Fruit fly (Drosophila melanogaster) whole organism, pupa: ENCODE measurements around the gene CG1368.

Experiments used
- CG10348 ChIP-seq: fragments of 200-800 bp; sonication (Bioruptor generic); IDR thresholded peaks from 2 replicates; pipeline ENCODE4 v1.3.6; 2022; ENCODE audit warnings: missing biosample characterization, missing genetic modification characterization
- CG12605 ChIP-seq: fragments of 200-800 bp; sonication (Bioruptor generic); IDR thresholded peaks from 2 replicates; pipeline ENCODE4 v1.3.6; 2022; ENCODE audit warnings: missing biosample characterization, missing genetic modification characterization
- CG13204 ChIP-seq: fragments of 200-800 bp; sonication (Bioruptor generic); optimal IDR thresholded peaks from 2 replicates; lab custom pipeline; 2018; ENCODE audit warnings: missing biosample characterization, mild to moderate bottlenecking, missing genetic modification characterization, moderate library complexity
- CG14655 ChIP-seq: fragments of 200-800 bp; sonication (Bioruptor generic); optimal IDR thresholded peaks from 3 replicates; lab custom pipeline; 2017; ENCODE audit warnings: mild to moderate bottlenecking, missing biosample characterization, missing genetic modification reagents, missing genetic modification characterization
- CG15710 ChIP-seq: fragments of 200-800 bp; sonication (Bioruptor generic); optimal IDR thresholded peaks from 2 replicates; lab custom pipeline; 2018; ENCODE audit warnings: missing biosample characterization, mild to moderate bottlenecking, missing genetic modification characterization, moderate library complexity
- CG17806 ChIP-seq: fragments of 200-800 bp; sonication (Bioruptor generic); optimal IDR thresholded peaks from 2 replicates; lab custom pipeline; 2018; ENCODE audit warnings: missing biosample characterization, mild to moderate bottlenecking, missing genetic modification characterization, moderate library complexity
- CG32121 ChIP-seq: fragments of 200-800 bp; sonication (Bioruptor generic); IDR thresholded peaks from 2 replicates; pipeline ENCODE4 v1.3.6; 2022; ENCODE audit warnings: missing biosample characterization, missing genetic modification characterization
- CG34367 ChIP-seq: fragments of 200-800 bp; sonication (Bioruptor generic); optimal IDR thresholded peaks from 2 replicates; lab custom pipeline; 2018; ENCODE audit warnings: missing biosample characterization, mild to moderate bottlenecking, missing genetic modification characterization
- CG4496 ChIP-seq: fragments of 200-800 bp; sonication (Bioruptor generic); IDR thresholded peaks from 3 replicates; pipeline ENCODE4 v1.3.6; 2022; ENCODE audit warnings: missing biosample characterization, missing genetic modification characterization
- CG8159 ChIP-seq: fragments of 200-800 bp; sonication (Bioruptor generic); optimal IDR thresholded peaks from 3 replicates; lab custom pipeline; 2018; ENCODE audit warnings: missing biosample characterization, mild to moderate bottlenecking, missing genetic modification characterization, moderate library complexity
- CG8301 ChIP-seq: fragments of 200-800 bp; sonication (Bioruptor generic); optimal IDR thresholded peaks from 2 replicates; lab custom pipeline; 2018; ENCODE audit warnings: missing biosample characterization, mild to moderate bottlenecking, missing genetic modification characterization
- CG9948 ChIP-seq: fragments of 200-800 bp; sonication (Bioruptor generic); optimal IDR thresholded peaks from 2 replicates; lab custom pipeline; 2018; ENCODE audit warnings: missing biosample characterization, mild to moderate bottlenecking, missing genetic modification characterization, moderate library complexity
- D1 ChIP-seq: fragments of 200-800 bp; sonication (Bioruptor generic); optimal IDR thresholded peaks from 2 replicates; lab custom pipeline; 2018; ENCODE audit warnings: missing biosample characterization, mild to moderate bottlenecking, missing genetic modification characterization, moderate library complexity
- EcR ChIP-seq: fragments of 200-800 bp; sonication (Bioruptor generic); optimal IDR thresholded peaks from 3 replicates; lab custom pipeline; 2019; ENCODE audit warnings: missing biosample characterization, missing genetic modification characterization, mild to moderate bottlenecking, moderate library complexity, missing genetic modification reagents
- Ets98B ChIP-seq: fragments of 200-800 bp; sonication (Bioruptor generic); IDR thresholded peaks from 2 replicates; pipeline ENCODE4 v1.3.6; 2022; ENCODE audit warnings: missing biosample characterization, missing genetic modification characterization
- Pif1A ChIP-seq: fragments of 200-800 bp; sonication (Bioruptor generic); optimal IDR thresholded peaks from 3 replicates; lab custom pipeline; 2016; ENCODE audit warnings: missing biosample characterization, missing genetic modification characterization
- Pif1B ChIP-seq: fragments of 200-800 bp; sonication (Bioruptor generic); optimal IDR thresholded peaks from 3 replicates; lab custom pipeline; 2016; ENCODE audit warnings: missing biosample characterization, missing genetic modification characterization
- Snoo ChIP-seq: fragments of 200-800 bp; sonication (Bioruptor generic); optimal IDR thresholded peaks from 3 replicates; lab custom pipeline; 2017; ENCODE audit warnings: missing biosample characterization, mild to moderate bottlenecking, missing genetic modification characterization, inconsistent platforms
- fd96Ca ChIP-seq: fragments of 200-800 bp; sonication (Bioruptor generic); IDR thresholded peaks from 3 replicates; pipeline ENCODE4 v1.3.6; 2022; ENCODE audit warnings: missing biosample characterization, missing genetic modification characterization
- gl ChIP-seq: fragments of 200-800 bp; sonication (Bioruptor generic); optimal IDR thresholded peaks from 2 replicates; lab custom pipeline; 2018; ENCODE audit warnings: missing biosample characterization, mild to moderate bottlenecking, missing genetic modification characterization
- rn ChIP-seq: fragments of 200-800 bp; sonication (Bioruptor generic); IDR thresholded peaks from 2 replicates; pipeline ENCODE4 v1.3.6; 2022; ENCODE audit warnings: missing biosample characterization, missing genetic modification characterization

Gene CG1368

DNA sequence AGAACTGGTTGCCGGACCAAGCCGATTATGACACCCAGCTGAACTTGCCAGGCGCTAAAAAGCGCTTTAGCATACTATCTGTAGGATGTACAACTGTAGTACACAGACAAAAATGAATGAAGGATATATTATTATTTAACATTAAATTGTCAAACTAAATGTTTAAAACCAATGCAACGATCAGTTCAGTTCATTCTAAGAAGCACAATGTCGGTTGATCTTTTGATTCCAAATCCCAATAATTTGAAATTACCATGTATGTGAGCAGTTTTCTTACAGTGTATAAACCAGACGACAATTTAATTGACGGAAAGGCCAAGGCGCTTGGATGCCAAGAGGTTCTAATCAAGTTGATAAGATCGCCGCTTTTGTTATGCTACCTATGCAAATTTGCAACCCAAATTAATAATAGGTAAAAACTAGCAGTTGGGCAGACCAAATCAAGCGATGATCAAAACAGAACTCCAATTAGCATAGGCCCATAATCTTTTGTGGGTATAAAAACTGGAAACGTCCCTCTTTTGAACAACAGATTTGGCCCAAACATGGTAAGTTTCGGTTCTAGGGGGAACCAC lies 5.4 kb upstream of the CG1368 start, which contains the start of gene CG12480:
Gene CG12480 (plus strand): TSS at position 525 of the 575 bp plus-strand sequence.
- TF ChIP-seq CG12605 (GFP tag; lab: Robert Waterston, UW) (no peak), CG14655 (GFP tag; lab: Kevin White, UChicago) (peak; percentile 13), CG4496 (0 out of 3 replicates have a peak, but pooled peaks have one; percentile 47)

- no peak for TF ChIP-seq Ets98B (GFP tag; lab: Robert Waterston, UW)
- no peak for TF ChIP-seq Pif1B (GFP tag; lab: Kevin White, UChicago)
- TF ChIP-seq Pif1A (GFP tag; lab: Kevin White, UChicago) = no peak
- no peak for TF ChIP-seq CG4496
- no peak for TF ChIP-seq rn (GFP tag; lab: Robert Waterston, UW)
- TF ChIP-seq CG9948 = no peak
- no peak for TF ChIP-seq CG15710 (tag; lab: Kevin White, UChicago)
- no peak for TF ChIP-seq Snoo (tag; lab: Kevin White, UChicago)
- TF ChIP-seq CG8159 (tag; lab: Kevin White, UChicago) = no peak
- TF ChIP-seq CG10348 (GFP tag; lab: Robert Waterston, UW) = no peak
- no peak for TF ChIP-seq CG17806 (tag; lab: Kevin White, UChicago)
- no peak for TF ChIP-seq D1
- TF ChIP-seq CG14655 (GFP tag; lab: Kevin White, UChicago) = no peak
- no peak for TF ChIP-seq CG8301 (tag; lab: Kevin White, UChicago)
- no peak for TF ChIP-seq gl (tag; lab: Kevin White, UChicago)
- TF ChIP-seq CG13204 (GFP tag; lab: Kevin White, UChicago) = no peak
- no peak for TF ChIP-seq CG12605 (GFP tag; lab: Robert Waterston, UW)
- no peak for TF ChIP-seq CG34367
Measured at dm6 chrX:14172524-14172923, 2.0 kb upstream of the CG1368 start, which contains the start of gene betaNACtes1. betaNACtes1 (minus strand) TSS chrX:14172624.

- TF ChIP-seq CG8159 (tag; lab: Kevin White, UChicago) (no peak), CG32121 (GFP tag; lab: Robert Waterston, UW) (no peak), EcR (GFP tag; lab: Kevin White, UChicago) (no peak), Ets98B (GFP tag; lab: Robert Waterston, UW) (no peak)
Measured at dm6 chrX:14173654-14174053, 902 bp upstream of the CG1368 start.

dm6 chrX:14175663-14176062 lies 1.1 kb downstream of the CG1368 start:
- TF ChIP-seq Snoo (tag; lab: Kevin White, UChicago) = no peak
- no peak for TF ChIP-seq Ets98B (GFP tag; lab: Robert Waterston, UW)
- no peak for TF ChIP-seq EcR (GFP tag; lab: Kevin White, UChicago)
- TF ChIP-seq fd96Ca (GFP tag; lab: Robert Waterston, UW) = no peak
- no peak for TF ChIP-seq CG4496
- TF ChIP-seq gl (tag; lab: Kevin White, UChicago) = no peak
- TF ChIP-seq CG10348 (GFP tag; lab: Robert Waterston, UW) = no peak
- TF ChIP-seq CG9948 = no peak
- TF ChIP-seq CG12605 (GFP tag; lab: Robert Waterston, UW) = no peak
- no peak for TF ChIP-seq CG8301 (tag; lab: Kevin White, UChicago)
- TF ChIP-seq CG34367 = no peak
- TF ChIP-seq CG15710 (tag; lab: Kevin White, UChicago) = no peak
- no peak for TF ChIP-seq Pif1B (GFP tag; lab: Kevin White, UChicago)
- no peak for TF ChIP-seq Pif1A (GFP tag; lab: Kevin White, UChicago)
- TF ChIP-seq D1 = no peak
- no peak for TF ChIP-seq CG8159 (tag; lab: Kevin White, UChicago)
- TF ChIP-seq CG17806 (tag; lab: Kevin White, UChicago) = no peak
- TF ChIP-seq CG13204 (GFP tag; lab: Kevin White, UChicago) = no peak
- TF ChIP-seq, all 21 proteins: peak for 0

DNA sequence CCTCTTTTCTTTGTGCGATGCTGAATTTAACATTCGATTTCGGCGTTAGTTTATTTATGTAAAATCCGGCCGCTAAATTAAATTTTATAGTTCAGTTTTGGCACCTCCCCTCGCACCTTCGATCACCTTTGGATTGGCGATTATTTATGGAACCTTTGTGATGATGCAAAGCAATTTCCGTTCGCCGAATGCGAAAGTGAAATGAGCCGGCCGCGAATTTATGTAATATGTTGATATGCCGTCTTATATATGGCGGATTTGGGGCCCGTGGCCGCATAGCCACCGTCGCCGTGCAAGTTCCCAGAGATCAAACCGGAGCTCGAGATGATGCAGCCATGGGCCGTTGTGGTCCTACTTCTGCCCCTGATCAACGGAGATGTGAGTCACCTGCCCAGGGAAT lies 2.1 kb downstream of the CG1368 start, which contains the start of gene CG11581:
Gene CG11581 (plus strand): TSS at position 301 of the 400 bp plus-strand sequence.
- TF ChIP-seq EcR (GFP tag; lab: Kevin White, UChicago) (no peak), fd96Ca (GFP tag; lab: Robert Waterston, UW) (no peak), gl (tag; lab: Kevin White, UChicago) (no peak), D1 (no peak), Pif1B (GFP tag; lab: Kevin White, UChicago) (no peak), Pif1A (GFP tag; lab: Kevin White, UChicago) (no peak), Snoo (tag; lab: Kevin White, UChicago) (no peak), CG4496 (no peak), rn (GFP tag; lab: Robert Waterston, UW) (no peak), CG32121 (GFP tag; lab: Robert Waterston, UW) (no peak), CG14655 (GFP tag; lab: Kevin White, UChicago) (no peak), CG15710 (tag; lab: Kevin White, UChicago) (no peak), CG13204 (GFP tag; lab: Kevin White, UChicago) (no peak), CG12605 (GFP tag; lab: Robert Waterston, UW) (no peak)
- TF ChIP-seq, all 21 proteins: peak for 0

- TF ChIP-seq CG9948 = no peak
- TF ChIP-seq CG8159 (tag; lab: Kevin White, UChicago) = no peak
- no peak for TF ChIP-seq CG4496
- no peak for TF ChIP-seq Pif1B (GFP tag; lab: Kevin White, UChicago)
- TF ChIP-seq CG34367 = no peak
- no peak for TF ChIP-seq Pif1A (GFP tag; lab: Kevin White, UChicago)
- no peak for TF ChIP-seq CG8301 (tag; lab: Kevin White, UChicago)
- no peak for TF ChIP-seq CG12605 (GFP tag; lab: Robert Waterston, UW)
Measured at dm6 chrX:14180728-14181127, 6.2 kb downstream of the CG1368 start, which contains the start of gene CG11584. CG11584 (plus strand) TSS chrX:14181028.
